Worm (Caenorhabditis elegans): ENCODE data around the gene irld-61.

DNA sequence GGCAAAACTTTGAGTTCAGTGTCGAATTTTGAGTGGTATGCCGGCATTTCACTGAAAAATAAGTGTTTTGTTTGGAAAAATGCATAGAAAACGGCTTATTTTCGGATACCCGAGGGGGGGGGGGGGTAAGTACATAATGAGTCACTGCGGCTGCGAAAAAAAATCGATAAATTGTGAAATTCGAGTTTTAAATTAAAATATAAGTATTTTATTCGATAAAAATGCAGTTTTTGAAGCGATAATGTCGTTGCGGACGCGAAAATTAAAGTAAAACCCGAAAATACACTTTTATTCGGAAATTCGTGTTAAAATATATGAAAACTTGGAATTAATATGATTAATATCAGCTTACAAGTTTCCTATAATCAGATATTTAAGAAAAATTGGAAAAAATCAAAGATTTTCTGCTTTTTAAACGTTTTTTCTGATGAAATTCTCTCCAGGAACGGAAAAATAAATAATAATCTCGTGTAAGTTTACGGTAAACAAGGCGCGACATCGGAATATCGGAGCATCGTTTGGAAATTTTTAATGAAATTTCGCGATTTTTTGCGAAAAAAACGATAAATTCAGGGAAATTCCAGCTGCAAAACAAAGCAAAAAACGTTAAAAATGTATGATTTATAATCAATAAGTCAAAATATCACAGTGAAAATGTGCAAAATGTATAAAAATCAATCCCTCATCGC, 53.8 kb downstream of the irld-61 start, which contains the start of gene arx-5:
- TF ChIP-seq flt-1 (GFP tag; IDR thresholded peaks at IDR 0.05) (no peak), hmg-4 (GFP tag; optimal IDR thresholded peaks at IDR 0.05) (no peak), ama-1 (optimal IDR thresholded peaks at IDR 0.05) (no peak), hmbx-1 (tag; optimal IDR thresholded peaks at IDR 0.05) (no peak), ets-7 (tag; optimal IDR thresholded peaks at IDR 0.05) (no peak), scrt-1 (GFP tag; IDR thresholded peaks at IDR 0.05) (no peak), B0310.2 (tag; optimal IDR thresholded peaks at IDR 0.05) (no peak), aly-1 (tag; optimal IDR thresholded peaks at IDR 0.05) (no peak), sea-1 (GFP tag; conservative IDR thresholded peaks at IDR 0.05) (no peak), pes-1 (GFP tag; IDR thresholded peaks at IDR 0.05) (no peak), ceh-36 (tag; optimal IDR thresholded peaks at IDR 0.05) (no peak), tbx-37 (GFP tag; conservative IDR thresholded peaks at IDR 0.05) (no peak), hnd-1 (tag; optimal IDR thresholded peaks at IDR 0.05) (no peak), F13C5.2 (tag; optimal IDR thresholded peaks at IDR 0.05) (no peak)
